Worm (Caenorhabditis elegans): ENCODE data around the gene gei-1.

DNA sequence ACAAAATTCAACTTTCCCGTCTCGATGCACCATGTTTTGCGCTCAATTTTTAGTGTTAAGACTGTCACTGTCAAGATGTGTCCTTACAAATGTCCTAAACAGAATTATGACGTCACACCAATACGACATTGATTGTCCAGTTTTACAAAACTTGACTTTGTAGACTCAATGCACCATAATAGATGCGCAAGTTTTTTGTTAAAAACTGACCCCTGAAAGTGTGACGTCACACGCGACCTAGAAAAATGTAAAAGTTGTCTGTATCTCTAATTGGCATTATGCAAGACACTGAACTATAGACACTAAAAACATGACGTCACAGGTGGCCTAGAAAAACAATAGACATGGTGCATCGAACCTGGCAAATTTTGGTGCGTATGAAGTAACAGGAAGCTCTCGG is 6.4 kb downstream of the gei-1 start:
- no peak for TF ChIP-seq ama-1 (optimal IDR thresholded peaks at IDR 0.05)
- no peak for TF ChIP-seq tra-4 (tag; optimal IDR thresholded peaks at IDR 0.05)
